Worm (Caenorhabditis elegans) whole organism, L4 larva: ENCODE data around the gene T05H4.4.

Source experiments
- F37D6.2 ChIP-seq: sonication (generic microtip); optimal IDR thresholded peaks from 2 replicates; lab custom pipeline; 2016; ENCODE audit warnings: mild to moderate bottlenecking, missing genetic modification characterization, missing compliant biosample characterization
- F44E2.7 ChIP-seq: fragments of 200-800 bp; sonication (Bioruptor generic); IDR thresholded peaks from 2 replicates; pipeline ENCODE4 v2.1.2; 2022; ENCODE audit warnings: missing genetic modification characterization, missing compliant biosample characterization
- F49E8.2 ChIP-seq: sonication (generic microtip); optimal IDR thresholded peaks from 2 replicates; lab custom pipeline; 2016; ENCODE audit warnings: missing compliant biosample characterization, mild to moderate bottlenecking, missing genetic modification characterization, borderline replicate concordance
- R02D3.7 ChIP-seq: fragments of 150-350 bp; sonication (generic microtip); optimal IDR thresholded peaks from 3 replicates; lab custom pipeline; 2014; ENCODE audit warnings: missing biosample characterization, missing genetic modification characterization
- Y48G9A.11 ChIP-seq: fragments of 200-800 bp; sonication (Bioruptor generic); IDR thresholded peaks from 2 replicates; pipeline ENCODE4 v1.3.6; 2022; ENCODE audit warnings: missing genetic modification reagents, missing genetic modification characterization, missing compliant biosample characterization
- aha-1 ChIP-seq: fragments of 150-350 bp; peaks from one replicate; lab custom pipeline; 2014; ENCODE audit warnings: missing biosample characterization, missing genetic modification characterization
- ceh-20 ChIP-seq: fragments of 200-800 bp; sonication (Bioruptor generic); IDR thresholded peaks from 2 replicates; pipeline ENCODE4 v1.3.6; 2022; ENCODE audit warnings: missing genetic modification reagents, missing genetic modification characterization, missing compliant biosample characterization
- ceh-28 ChIP-seq: fragments of 150-350 bp; optimal IDR thresholded peaks from 2 replicates; lab custom pipeline; 2014; ENCODE audit warnings: missing biosample characterization, missing genetic modification reagents, missing genetic modification characterization
- ceh-62 ChIP-seq: sonication (generic microtip); optimal IDR thresholded peaks from 2 replicates; lab custom pipeline; 2017; ENCODE audit warnings: missing biosample characterization, missing genetic modification characterization
- daf-12 ChIP-seq: fragments of 150-350 bp; optimal IDR thresholded peaks from 2 replicates; lab custom pipeline; 2014; ENCODE audit warnings: missing biosample characterization, missing genetic modification reagents, missing genetic modification characterization
- daf-19 ChIP-seq: fragments of 200-800 bp; sonication (Bioruptor generic); conservative IDR thresholded peaks from 2 replicates; pipeline ENCODE4 v1.3.6; 2022; ENCODE audit warnings: missing genetic modification characterization, missing compliant biosample characterization
- daf-8 ChIP-seq: fragments of 200-800 bp; sonication (Bioruptor generic); IDR thresholded peaks from 2 replicates; pipeline ENCODE4 v1.3.6; 2022; ENCODE audit warnings: missing genetic modification characterization, missing compliant biosample characterization
- dmd-6 ChIP-seq: fragments of 200-800 bp; sonication (Bioruptor generic); IDR thresholded peaks from 2 replicates; pipeline ENCODE4 v1.3.6; 2022; ENCODE audit warnings: missing genetic modification reagents, missing genetic modification characterization, missing compliant biosample characterization
- dmd-9 ChIP-seq: fragments of 200-800 bp; sonication (Bioruptor generic); IDR thresholded peaks from 2 replicates; pipeline ENCODE4 v1.3.6; 2022; ENCODE audit warnings: missing genetic modification reagents, missing genetic modification characterization, missing compliant biosample characterization
- duxl-1 ChIP-seq: sonication (generic microtip); optimal IDR thresholded peaks from 2 replicates; lab custom pipeline; 2016; ENCODE audit warnings: mild to moderate bottlenecking, missing genetic modification characterization, moderate library complexity, missing compliant biosample characterization; ENCODE audit not compliant: poor library complexity
- dve-1 ChIP-seq: sonication (generic microtip); optimal IDR thresholded peaks from 2 replicates; lab custom pipeline; 2017; ENCODE audit warnings: antibody characterized with exemption, mild to moderate bottlenecking, missing genetic modification characterization, missing compliant biosample characterization; ENCODE audit not compliant: insufficient read depth
- egl-27 ChIP-seq: sonication (generic microtip); optimal IDR thresholded peaks from 3 replicates; lab custom pipeline; 2017; ENCODE audit warnings: missing biosample characterization, missing genetic modification reagents, missing genetic modification characterization
- egl-43 ChIP-seq: fragments of 200-800 bp; sonication (Bioruptor generic); IDR thresholded peaks from 2 replicates; pipeline ENCODE4 v1.3.6; 2022; ENCODE audit warnings: missing genetic modification reagents, missing genetic modification characterization, missing compliant biosample characterization
- fkh-10 ChIP-seq: fragments of 150-350 bp; optimal IDR thresholded peaks from 2 replicates; lab custom pipeline; 2014; ENCODE audit warnings: missing biosample characterization, missing genetic modification reagents, missing genetic modification characterization
- hlh-30 ChIP-seq: sonication (generic microtip); optimal IDR thresholded peaks from 2 replicates; lab custom pipeline; 2017; ENCODE audit warnings: antibody characterized with exemption, mild to moderate bottlenecking, missing genetic modification characterization, missing compliant biosample characterization; ENCODE audit not compliant: insufficient read depth
- lim-7 ChIP-seq: fragments of 200-800 bp; sonication (Bioruptor generic); IDR thresholded peaks from 2 replicates; pipeline ENCODE4 v1.3.6; 2022; ENCODE audit warnings: missing genetic modification characterization, missing compliant biosample characterization
- lin-13 ChIP-seq: fragments of 150-350 bp; optimal IDR thresholded peaks from 2 replicates; lab custom pipeline; 2014; ENCODE audit warnings: missing biosample characterization, missing genetic modification reagents, missing genetic modification characterization
- lin-15B ChIP-seq: fragments of 150-350 bp; sonication (generic microtip); optimal IDR thresholded peaks from 3 replicates; lab custom pipeline; 2014; ENCODE audit warnings: missing biosample characterization, missing genetic modification characterization
- lin-29 ChIP-seq: fragments of 200-800 bp; sonication (Bioruptor generic); IDR thresholded peaks from 2 replicates; pipeline ENCODE4 v1.3.6; 2022; ENCODE audit warnings: missing genetic modification reagents, missing genetic modification characterization, missing compliant biosample characterization
- madf-5 ChIP-seq, 2 experiments: fragments of 200-800 bp; sonication (Bioruptor generic); IDR thresholded peaks; 2 replicates each; pipeline ENCODE4 v1.3.6; 2022; ENCODE audit warnings: missing compliant biosample characterization in 2 of 2, missing genetic modification characterization in 2 of 2
- mdl-1 ChIP-seq, 2 experiments: fragments of 150-350 bp in 1 of 2; sonication (generic microtip) in 1 of 2; optimal IDR thresholded peaks; 2 replicates each; lab custom pipeline; 2014 to 2017; ENCODE audit warnings: missing biosample characterization in 2 of 2, missing genetic modification characterization in 2 of 2
- mes-2 ChIP-seq: sonication (generic microtip); optimal IDR thresholded peaks from 2 replicates; lab custom pipeline; 2016; ENCODE audit warnings: missing genotype, mild to moderate bottlenecking, missing genetic modification characterization, missing compliant biosample characterization; ENCODE audit not compliant: poor library complexity, severe bottlenecking
- mxl-3 ChIP-seq: fragments of 200-800 bp; sonication (Bioruptor generic); optimal IDR thresholded peaks from 2 replicates; lab custom pipeline; 2018; ENCODE audit warnings: mild to moderate bottlenecking, missing genetic modification characterization, missing compliant biosample characterization
- nhr-11 ChIP-seq: fragments of 150-350 bp; optimal IDR thresholded peaks from 2 replicates; lab custom pipeline; 2014; ENCODE audit warnings: missing biosample characterization, missing genetic modification characterization
- nhr-111 ChIP-seq: fragments of 200-800 bp; sonication (Bioruptor generic); optimal IDR thresholded peaks from 2 replicates; lab custom pipeline; 2018; ENCODE audit warnings: mild to moderate bottlenecking, missing genetic modification characterization, missing compliant biosample characterization
- nhr-28 ChIP-seq: fragments of 150-350 bp; optimal IDR thresholded peaks from 2 replicates; lab custom pipeline; 2014; ENCODE audit warnings: missing biosample characterization, missing genetic modification characterization
- nhr-41 ChIP-seq: fragments of 200-800 bp; sonication (Bioruptor generic); IDR thresholded peaks from 2 replicates; pipeline ENCODE4 v1.3.6; 2022; ENCODE audit warnings: missing genetic modification reagents, missing genetic modification characterization, missing compliant biosample characterization
- nhr-48 ChIP-seq: sonication (generic microtip); optimal IDR thresholded peaks from 2 replicates; lab custom pipeline; 2016; ENCODE audit warnings: mild to moderate bottlenecking, missing genetic modification characterization, missing compliant biosample characterization
- nhr-6 ChIP-seq: fragments of 150-350 bp; optimal IDR thresholded peaks from 2 replicates; lab custom pipeline; 2014; ENCODE audit warnings: missing biosample characterization, missing genetic modification characterization
- nhr-76 ChIP-seq: fragments of 150-350 bp; optimal IDR thresholded peaks from 2 replicates; lab custom pipeline; 2014; ENCODE audit warnings: missing biosample characterization, missing genetic modification characterization
- nhr-77 ChIP-seq: fragments of 150-350 bp; optimal IDR thresholded peaks from 2 replicates; lab custom pipeline; 2014; ENCODE audit warnings: missing biosample characterization, missing genetic modification characterization
- pha-4 ChIP-seq, 2 experiments: fragments of 150-350 bp in 1 of 2; fragments of 200-800 bp in 1 of 2; sonication (Bioruptor generic) in 1 of 2; IDR thresholded peaks in 1 of 2; optimal IDR thresholded peaks in 1 of 2; 2 replicates each; pipeline versions ENCODE4 v1.3.6 to Lab custom; 2014 to 2022; ENCODE audit warnings: missing genetic modification characterization in 2 of 2, missing genetic modification reagents in 2 of 2, missing biosample characterization in 1 of 2, missing compliant biosample characterization in 1 of 2
- php-3 ChIP-seq: fragments of 200-800 bp; sonication (Bioruptor generic); IDR thresholded peaks from 2 replicates; pipeline ENCODE4 v1.3.6; 2022; ENCODE audit warnings: missing genetic modification reagents, missing genetic modification characterization, missing compliant biosample characterization
- rbr-2 ChIP-seq: sonication (generic microtip); optimal IDR thresholded peaks from 2 replicates; lab custom pipeline; 2016; ENCODE audit warnings: missing genotype, missing genetic modification characterization, missing compliant biosample characterization
- set-16 ChIP-seq: fragments of 200-800 bp; sonication (Bioruptor generic); IDR thresholded peaks from 2 replicates; pipeline ENCODE4 v1.3.6; 2022; ENCODE audit warnings: missing genetic modification reagents, missing genetic modification characterization, missing compliant biosample characterization
- snpc-4 ChIP-seq: fragments of 150-350 bp; optimal IDR thresholded peaks from 2 replicates; lab custom pipeline; 2014; ENCODE audit warnings: missing biosample characterization, missing genetic modification characterization
- spr-3 ChIP-seq: fragments of 200-800 bp; sonication (Bioruptor generic); optimal IDR thresholded peaks from 2 replicates; lab custom pipeline; 2018; ENCODE audit warnings: mild to moderate bottlenecking, missing genetic modification characterization, missing compliant biosample characterization
- tag-97 ChIP-seq: fragments of 200-800 bp; sonication (Bioruptor generic); IDR thresholded peaks from 2 replicates; pipeline ENCODE4 v1.3.6; 2022; ENCODE audit warnings: missing genetic modification characterization, missing compliant biosample characterization
- unc-130 ChIP-seq: sonication (generic microtip); optimal IDR thresholded peaks from 2 replicates; lab custom pipeline; 2016; ENCODE audit warnings: missing genetic modification reagents, missing genetic modification characterization, missing compliant biosample characterization
- unc-62 ChIP-seq, 3 experiments: fragments of 150-350 bp in 1 of 3; sonication (generic microtip); optimal IDR thresholded peaks in 2 of 3; peaks in 1 of 3; 1 replicate in 1 of 3; 2 replicates in 2 of 3; lab custom pipeline; 2014 to 2017; ENCODE audit warnings: missing biosample characterization in 3 of 3, missing genetic modification characterization in 3 of 3, missing genetic modification reagents in 3 of 3, missing genotype in 1 of 3
- zag-1 ChIP-seq: fragments of 150-350 bp; optimal IDR thresholded peaks from 2 replicates; lab custom pipeline; 2014; ENCODE audit warnings: missing biosample characterization, missing genetic modification characterization
- zfp-2 ChIP-seq: sonication (generic microtip); optimal IDR thresholded peaks from 2 replicates; lab custom pipeline; 2016; ENCODE audit warnings: mild to moderate bottlenecking, missing genetic modification characterization, missing compliant biosample characterization
- zip-11 ChIP-seq: fragments of 200-800 bp; sonication (Bioruptor generic); IDR thresholded peaks from 2 replicates; pipeline ENCODE4 v1.3.6; 2022; ENCODE audit warnings: missing genetic modification characterization, missing compliant biosample characterization
- zip-2 ChIP-seq: fragments of 150-350 bp; optimal IDR thresholded peaks from 2 replicates; lab custom pipeline; 2014; ENCODE audit warnings: missing biosample characterization, missing genetic modification characterization
- ztf-11 ChIP-seq: fragments of 150-350 bp; optimal IDR thresholded peaks from 2 replicates; lab custom pipeline; 2014; ENCODE audit warnings: missing biosample characterization, missing genetic modification characterization
- ztf-7 ChIP-seq: fragments of 150-350 bp; optimal IDR thresholded peaks from 2 replicates; lab custom pipeline; 2014; ENCODE audit warnings: missing biosample characterization, missing genetic modification characterization

T05H4.4 gene

DNA sequence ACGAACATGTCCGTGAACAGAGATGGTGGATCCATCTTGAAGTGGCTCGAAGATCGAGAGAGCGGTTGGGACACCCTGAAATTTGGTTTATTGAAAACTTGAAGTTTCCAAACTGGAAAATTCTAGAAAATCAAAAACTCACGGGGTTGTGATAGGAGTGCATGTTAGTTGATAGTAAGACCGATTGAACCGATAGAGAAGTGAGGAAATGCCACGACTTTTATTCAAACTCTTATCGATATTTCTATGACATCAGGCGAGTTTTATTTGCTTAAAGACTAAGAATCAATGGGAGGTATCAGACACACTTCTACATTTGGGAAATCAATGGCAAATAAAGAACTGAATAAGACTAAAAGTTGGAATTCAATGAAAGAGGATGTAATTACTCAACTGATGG lies 50.1 kb downstream of the T05H4.4 start, which contains the start of gene lec-10 (continued):
- TF ChIP-seq nhr-76 (tag; lab: Kevin White, UChicago) (no peak), mes-2 (tag; lab: Kevin White, UChicago) (no peak), madf-5 (GFP tag; IDR thresholded peaks at IDR 0.05; lab: Robert Waterston, UW) (no peak), ztf-11 (tag; lab: Kevin White, UChicago) (no peak), set-16 (GFP tag; lab: Robert Waterston, UW) (no peak), nhr-28 (tag; lab: Kevin White, UChicago) (peak; percentile 80), dmd-9 (no peak), php-3 (GFP tag; lab: Robert Waterston, UW) (0 out of 2 replicates have a peak, but pooled peaks have one; percentile 11), zag-1 (tag; lab: Kevin White, UChicago) (no peak), ceh-28 (tag; lab: Kevin White, UChicago) (no peak), hlh-30 (tag; lab: Kevin White, UChicago) (peak; percentile 35), dmd-6 (GFP tag; lab: Robert Waterston, UW) (peak; percentile 84), ceh-20 (GFP tag; lab: Robert Waterston, UW) (no peak), lin-13 (GFP tag; lab: Kevin White, UChicago) (peak; percentile 6), Y48G9A.11 (no peak), tag-97 (GFP tag; lab: Robert Waterston, UW) (no peak), nhr-77 (peak; percentile 70), fkh-10 (GFP tag; lab: Kevin White, UChicago) (no peak), nhr-11 (tag; lab: Kevin White, UChicago) (no peak), duxl-1 (tag; lab: Kevin White, UChicago) (peak; percentile 7), unc-130 (GFP tag; lab: Kevin White, UChicago) (no peak), ceh-62 (no peak), nhr-48 (tag; lab: Kevin White, UChicago) (peak; percentile 50), egl-43 (no peak), F44E2.7 (GFP tag; lab: Robert Waterston, UW) (no peak), lin-29 (GFP tag; lab: Robert Waterston, UW) (no peak), snpc-4 (tag; lab: Kevin White, UChicago) (no peak), daf-19 (no peak), lim-7 (GFP tag; lab: Robert Waterston, UW) (no peak), dve-1 (tag; lab: Kevin White, UChicago) (peak; percentile 89), nhr-6 (peak; percentile 43), zfp-2 (no peak), aha-1 (tag; lab: Kevin White, UChicago) (peak; percentile 77), zip-2 (tag; lab: Kevin White, UChicago) (no peak), F37D6.2 (tag; lab: Kevin White, UChicago) (no peak), daf-12 (tag; lab: Kevin White, UChicago) (no peak), R02D3.7 (tag; lab: Kevin White, UChicago) (no peak), ztf-7 (tag; lab: Kevin White, UChicago) (no peak), mxl-3 (GFP tag; lab: Kevin White, UChicago) (no peak), pha-4 (GFP tag; IDR thresholded peaks at IDR 0.05; lab: Robert Waterston, UW) (peak; percentile 8; the same call in 1 of the 2 replicates), pha-4 (tag; optimal IDR thresholded peaks at IDR 0.05; lab: Kevin White, UChicago) (no peak), nhr-41 (GFP tag; lab: Robert Waterston, UW) (no peak), nhr-111 (GFP tag; lab: Kevin White, UChicago) (no peak), daf-8 (GFP tag; lab: Robert Waterston, UW) (no peak), unc-62 (GFP tag; optimal IDR thresholded peaks at IDR 0.05 in 1 of 2; lab: Kevin White, UChicago) (no peak), unc-62 (tag; optimal IDR thresholded peaks at IDR 0.05; lab: Kevin White, UChicago) (no peak), F49E8.2 (tag; lab: Kevin White, UChicago) (no peak), egl-27 (tag; lab: Kevin White, UChicago) (no peak), rbr-2 (no peak), mdl-1 (tag; optimal IDR thresholded peaks at IDR 0.05; lab: Kevin White, UChicago) (peak in 1 of 2 experiments; percentile 17), zip-11 (GFP tag; lab: Robert Waterston, UW) (no peak), spr-3 (GFP tag; lab: Kevin White, UChicago) (no peak), lin-15B (no peak)
